Worm (Caenorhabditis elegans) whole organism, midembryonic: ENCODE measurements around the gene C15C8.8.

Source experiments
- cog-1 ChIP-seq: sonication (generic microtip); optimal IDR thresholded peaks from 2 replicates; lab custom pipeline; 2016; ENCODE audit warnings: missing genetic modification characterization, missing compliant biosample characterization
- flt-1 ChIP-seq: fragments of 200-800 bp; sonication (Bioruptor generic); IDR thresholded peaks from 2 replicates; pipeline ENCODE4 v1.3.6; 2022; ENCODE audit warnings: missing genetic modification characterization, missing compliant biosample characterization
- med-1 ChIP-seq: sonication (generic microtip); optimal IDR thresholded peaks from 2 replicates; lab custom pipeline; 2017; ENCODE audit warnings: missing genetic modification characterization, mild to moderate bottlenecking, missing compliant biosample characterization, antibody characterized with exemption, missing genetic modification reagents; ENCODE audit not compliant: insufficient read depth
- ref-1 ChIP-seq: fragments of 200-800 bp; sonication (Bioruptor generic); conservative IDR thresholded peaks from 2 replicates; pipeline ENCODE4 v1.3.6; 2022; ENCODE audit warnings: missing genetic modification reagents, missing genetic modification characterization, missing compliant biosample characterization
- tab-1 ChIP-seq: fragments of 200-800 bp; sonication (Bioruptor generic); IDR thresholded peaks from 2 replicates; pipeline ENCODE4 v1.3.6; 2022; ENCODE audit warnings: missing genetic modification characterization, missing compliant biosample characterization
- ztf-23 ChIP-seq: fragments of 200-800 bp; sonication (Bioruptor generic); IDR thresholded peaks from 2 replicates; pipeline ENCODE4 v1.3.6; 2022; ENCODE audit warnings: missing genetic modification reagents, missing genetic modification characterization, missing compliant biosample characterization
- ztf-29 ChIP-seq: fragments of 200-800 bp; sonication (Bioruptor generic); IDR thresholded peaks from 2 replicates; pipeline ENCODE4 v1.3.6; 2022; ENCODE audit warnings: missing genetic modification reagents, missing genetic modification characterization, missing compliant biosample characterization

ce11 chrV:12754839-12755238, 2.5 kb upstream of the C15C8.8 start, which contains the start of gene gpa-13:
- TF ChIP-seq ref-1 (GFP tag; lab: Robert Waterston, UW) (no peak), ztf-23 (no peak), flt-1 (GFP tag; lab: Robert Waterston, UW) (no peak), med-1 (no peak), cog-1 (no peak), tab-1 (GFP tag; lab: Robert Waterston, UW) (no peak), ztf-29 (GFP tag; lab: Robert Waterston, UW) (no peak)
